Worm (Caenorhabditis elegans) whole organism, L2 larva: ENCODE measurements around the gene B0218.5.

Experiments used
- ama-1 ChIP-seq: fragments of 150-350 bp; optimal IDR thresholded peaks from 2 replicates; lab custom pipeline; 2018; ENCODE audit warnings: inconsistent platforms
- elt-1 ChIP-seq: fragments of 150-350 bp; optimal IDR thresholded peaks from 2 replicates; lab custom pipeline; 2014; ENCODE audit warnings: missing biosample characterization, missing genetic modification characterization
- lin-11 ChIP-seq: fragments of 150-350 bp; sonication (generic microtip); optimal IDR thresholded peaks from 2 replicates; lab custom pipeline; 2014; ENCODE audit warnings: missing biosample characterization, missing genetic modification characterization, inconsistent platforms, mixed read lengths
- nhr-10 ChIP-seq: sonication (generic microtip); optimal IDR thresholded peaks from 2 replicates; lab custom pipeline; 2017; ENCODE audit warnings: missing biosample characterization, missing genetic modification characterization
- nhr-25 ChIP-seq: fragments of 150-350 bp; sonication (generic microtip); optimal IDR thresholded peaks from 3 replicates; lab custom pipeline; 2014; ENCODE audit warnings: missing biosample characterization, missing genetic modification characterization
- nhr-77 ChIP-seq: fragments of 150-350 bp; optimal IDR thresholded peaks from 2 replicates; lab custom pipeline; 2014; ENCODE audit warnings: missing biosample characterization, missing genetic modification characterization
- unc-55 ChIP-seq: fragments of 150-350 bp; sonication (generic microtip); optimal IDR thresholded peaks from 3 replicates; lab custom pipeline; 2014; ENCODE audit warnings: missing biosample characterization, missing genetic modification reagents, missing genetic modification characterization
- unc-62 ChIP-seq: fragments of 150-350 bp; optimal IDR thresholded peaks from 2 replicates; lab custom pipeline; 2014; ENCODE audit warnings: missing biosample characterization, missing genetic modification reagents, missing genetic modification characterization

- no peak for TF ChIP-seq lin-11 (tag; lab: Kevin White, UChicago)
- no peak for TF ChIP-seq nhr-10 (tag; lab: Kevin White, UChicago)
- no peak for TF ChIP-seq ama-1
- TF ChIP-seq unc-62 (GFP tag; lab: Kevin White, UChicago): no peak
- no peak for TF ChIP-seq elt-1 (tag; lab: Kevin White, UChicago)
- TF ChIP-seq nhr-77 (tag; lab: Kevin White, UChicago): no peak
- no peak for TF ChIP-seq nhr-25 (tag; lab: Kevin White, UChicago)
- no peak for TF ChIP-seq unc-55 (GFP tag; lab: Kevin White, UChicago)
Measured at ce11 chrIV:8189667-8190066, 32.6 kb upstream of the B0218.5 start.
